Fruit fly (Drosophila melanogaster): ENCODE measurements around the gene CG10553.

CG10553 gene

dm6 chr3R:25329079-25329478 lies 11.2 kb upstream of the CG10553 start, which contains the start of gene CHKov1 (continued):
- TF ChIP-seq CG11560 (tag; IDR thresholded peaks at IDR 0.05) (no peak), sens (GFP tag) (peak; percentile 47), pita (GFP tag; optimal IDR thresholded peaks at IDR 0.05) (no peak), Atf3 (GFP tag; optimal IDR thresholded peaks at IDR 0.05) (no peak), Ets97D (GFP tag; optimal IDR thresholded peaks at IDR 0.05) (no peak), Pdp1 (GFP tag; optimal IDR thresholded peaks at IDR 0.05) (no peak), psq (GFP tag; optimal IDR thresholded peaks at IDR 0.05) (no peak), stwl (tag; optimal IDR thresholded peaks at IDR 0.05) (no peak), CG13287 (GFP tag; IDR thresholded peaks at IDR 0.05; ENCODE audit: partially characterized antibody) (peak; percentile 13; the same call in 1 of the 2 replicates), vvl (GFP tag; IDR thresholded peaks at IDR 0.05) (0 out of 2 replicates have a peak, but pooled peaks have one; percentile 21), CG1602 (GFP tag; optimal IDR thresholded peaks at IDR 0.05) (no peak), dan (GFP tag; IDR thresholded peaks at IDR 0.05) (no peak), dimm (GFP tag; IDR thresholded peaks at IDR 0.05) (no peak), insv (GFP tag; optimal IDR thresholded peaks at IDR 0.05) (no peak), Oli (tag; optimal IDR thresholded peaks at IDR 0.05) (no peak), repo (GFP tag; optimal IDR thresholded peaks at IDR 0.05) (no peak), CG10321 (GFP tag; IDR thresholded peaks at IDR 0.05) (no peak), lbe (GFP tag; optimal IDR thresholded peaks at IDR 0.05) (no peak), CG17328 (GFP tag; IDR thresholded peaks at IDR 0.05) (no peak), mirr (GFP tag; optimal IDR thresholded peaks at IDR 0.05) (no peak), Adf1 (GFP tag; IDR thresholded peaks at IDR 0.05) (no peak; the same call in 1 of the 2 replicates), gro (GFP tag; optimal IDR thresholded peaks at IDR 0.05) (peak; percentile 0), Antp (GFP tag; optimal IDR thresholded peaks at IDR 0.05) (no peak), HLHmδ (GFP tag; optimal IDR thresholded peaks at IDR 0.05) (no peak), TFAM (GFP tag; optimal IDR thresholded peaks at IDR 0.05) (no peak), so (GFP tag; IDR thresholded peaks at IDR 0.05) (no peak), Deaf1 (tag; optimal IDR thresholded peaks at IDR 0.05) (peak; percentile 50), danr (GFP tag; IDR thresholded peaks at IDR 0.05) (no peak), crol (GFP tag; IDR thresholded peaks at IDR 0.05) (no peak), NFAT (GFP tag; IDR thresholded peaks at IDR 0.05) (peak; percentile 23; the same call in 1 of the 2 replicates), CG15269 (tag; optimal IDR thresholded peaks at IDR 0.05) (no peak), tgo (GFP tag; IDR thresholded peaks at IDR 0.05) (no peak), Hr78 (GFP tag; optimal IDR thresholded peaks at IDR 0.05) (no peak), zen2 (GFP tag; IDR thresholded peaks at IDR 0.05; ENCODE audit: partially characterized antibody) (no peak), org-1 (GFP tag; optimal IDR thresholded peaks at IDR 0.05) (no peak), inv (GFP tag; IDR thresholded peaks at IDR 0.05; ENCODE audit: partially characterized antibody) (no peak; the same call in 1 of the 2 replicates), wor (GFP tag; IDR thresholded peaks at IDR 0.05) (no peak), fd102C (GFP tag; optimal IDR thresholded peaks at IDR 0.05) (no peak), zen (tag; optimal IDR thresholded peaks at IDR 0.05) (no peak), trh (GFP tag; optimal IDR thresholded peaks at IDR 0.05) (no peak), chinmo (GFP tag; IDR thresholded peaks at IDR 0.05; ENCODE audit: partially characterized antibody) (0 out of 4 replicates have a peak, but pooled peaks have one; percentile 40), ATbp (GFP tag; optimal IDR thresholded peaks at IDR 0.05) (no peak), gsb-n (tag; optimal IDR thresholded peaks at IDR 0.05) (no peak), stc (GFP tag; IDR thresholded peaks at IDR 0.05) (no peak), al (GFP tag; IDR thresholded peaks at IDR 0.05) (no peak), MTF-1 (GFP tag; optimal IDR thresholded peaks at IDR 0.05; ENCODE audit: borderline replicate concordance) (no peak), otp (GFP tag; IDR thresholded peaks at IDR 0.05) (no peak), CG30403 (GFP tag; optimal IDR thresholded peaks at IDR 0.05) (no peak), CG1647 (GFP tag; optimal IDR thresholded peaks at IDR 0.05) (no peak), CG17612 (GFP tag; IDR thresholded peaks at IDR 0.05) (0 out of 2 replicates have a peak, but pooled peaks have one; percentile 17), CG3838 (GFP tag; optimal IDR thresholded peaks at IDR 0.05) (no peak), CG11247 (GFP tag; IDR thresholded peaks at IDR 0.05) (no peak; the same call in 1 of the 2 replicates)

Data from whole organism, embryonic.